Fruit fly (Drosophila melanogaster) whole organism, embryonic: Measurements from ENCODE around the gene Vti1a.

ENCODE experiments used
- Adf1 ChIP-seq: fragments of 200-800 bp; sonication (Bioruptor generic); IDR thresholded peaks from 2 replicates; pipeline ENCODE4 v1.3.6; 2022; ENCODE audit warnings: missing biosample characterization, missing genetic modification characterization
- B-H2 ChIP-seq: fragments of 200-800 bp; sonication (Bioruptor generic); optimal IDR thresholded peaks from 2 replicates; lab custom pipeline; 2018; ENCODE audit warnings: missing biosample characterization, mild to moderate bottlenecking, missing genetic modification characterization
- CG1024 ChIP-seq: fragments of 200-800 bp; sonication (Bioruptor generic); IDR thresholded peaks from 2 replicates; pipeline ENCODE4 v1.3.6; 2022; ENCODE audit warnings: missing biosample characterization, missing genetic modification characterization
- CG10431 ChIP-seq: fragments of 200-800 bp; sonication (Bioruptor generic); optimal IDR thresholded peaks from 3 replicates; lab custom pipeline; 2018; ENCODE audit warnings: missing biosample characterization, mild to moderate bottlenecking, missing genetic modification characterization
- CG10565 ChIP-seq: fragments of 200-800 bp; sonication (Bioruptor generic); optimal IDR thresholded peaks from 3 replicates; lab custom pipeline; 2016; ENCODE audit warnings: missing biosample characterization, mild to moderate bottlenecking, missing genetic modification characterization
- CG10959 ChIP-seq: fragments of 200-800 bp; sonication (Bioruptor generic); IDR thresholded peaks from 2 replicates; pipeline ENCODE4 v1.3.6; 2022; ENCODE audit warnings: missing biosample characterization, missing genetic modification characterization
- CG11456 ChIP-seq: fragments of 200-800 bp; sonication (Bioruptor generic); IDR thresholded peaks from 3 replicates; pipeline ENCODE4 v1.3.6; 2022; ENCODE audit warnings: missing biosample characterization, missing genetic modification characterization
- CG11560 ChIP-seq: fragments of 200-800 bp; sonication (Bioruptor generic); IDR thresholded peaks from 3 replicates; pipeline ENCODE4 v1.3.6; 2022; ENCODE audit warnings: missing biosample characterization, missing genetic modification characterization
- CG12071 ChIP-seq: fragments of 200-800 bp; sonication (Bioruptor generic); optimal IDR thresholded peaks from 3 replicates; lab custom pipeline; 2018; ENCODE audit warnings: missing biosample characterization, mild to moderate bottlenecking, missing genetic modification characterization
- CG16813 ChIP-seq: fragments of 200-800 bp; sonication (Bioruptor generic); IDR thresholded peaks from 3 replicates; pipeline ENCODE4 v1.3.6; 2022; ENCODE audit warnings: missing biosample characterization, missing genetic modification characterization; ENCODE audit not compliant: partially characterized antibody
- CG16863 ChIP-seq: fragments of 200-800 bp; sonication (Bioruptor generic); optimal IDR thresholded peaks from 3 replicates; lab custom pipeline; 2016; ENCODE audit warnings: missing biosample characterization, missing genetic modification characterization
- CG17328 ChIP-seq: fragments of 200-800 bp; sonication (Bioruptor generic); IDR thresholded peaks from 2 replicates; pipeline ENCODE4 v1.3.6; 2022; ENCODE audit warnings: missing biosample characterization, missing genetic modification characterization
- CG17829 ChIP-seq: fragments of 200-800 bp; optimal IDR thresholded peaks from 2 replicates; lab custom pipeline; 2019; ENCODE audit warnings: missing biosample characterization, mild to moderate bottlenecking, missing genetic modification characterization, moderate library complexity
- CG18764 ChIP-seq: fragments of 200-800 bp; sonication (Bioruptor generic); optimal IDR thresholded peaks from 3 replicates; lab custom pipeline; 2016; ENCODE audit warnings: missing biosample characterization, missing genetic modification characterization
- CG2202 ChIP-seq: fragments of 200-800 bp; sonication (Bioruptor generic); optimal IDR thresholded peaks from 2 replicates; lab custom pipeline; 2018; ENCODE audit warnings: missing biosample characterization, mild to moderate bottlenecking, missing genetic modification characterization
- CG2678 ChIP-seq: fragments of 200-800 bp; sonication (Bioruptor generic); optimal IDR thresholded peaks from 3 replicates; lab custom pipeline; 2019; ENCODE audit warnings: missing biosample characterization, mild to moderate bottlenecking, missing genetic modification characterization, moderate library complexity
- CG2889 ChIP-seq: fragments of 200-800 bp; sonication (Bioruptor generic); IDR thresholded peaks from 3 replicates; pipeline ENCODE4 v1.3.6; 2022; ENCODE audit warnings: missing biosample characterization, missing genetic modification characterization
- CG32532 ChIP-seq: fragments of 200-800 bp; sonication (Bioruptor generic); IDR thresholded peaks from 2 replicates; pipeline ENCODE4 v1.3.6; 2022; ENCODE audit warnings: missing biosample characterization, missing genetic modification characterization
- CG32772 ChIP-seq: fragments of 200-800 bp; sonication (Bioruptor generic); IDR thresholded peaks from 2 replicates; pipeline ENCODE4 v1.3.6; 2022; ENCODE audit warnings: missing biosample characterization, missing genetic modification characterization
- CG4707 ChIP-seq: fragments of 200-800 bp; sonication (Bioruptor generic); optimal IDR thresholded peaks from 2 replicates; lab custom pipeline; 2018; ENCODE audit warnings: missing biosample characterization, mild to moderate bottlenecking, missing genetic modification characterization, moderate library complexity
- CG7357 ChIP-seq: fragments of 200-800 bp; sonication (Bioruptor generic); IDR thresholded peaks from 3 replicates; pipeline ENCODE4 v1.3.6; 2022; ENCODE audit warnings: missing biosample characterization, missing genetic modification characterization
- CG7963 ChIP-seq: fragments of 200-800 bp; sonication (Bioruptor generic); IDR thresholded peaks from 3 replicates; pipeline ENCODE4 v1.3.6; 2022; ENCODE audit warnings: missing biosample characterization, missing genetic modification characterization; ENCODE audit not compliant: partially characterized antibody
- CG7987 ChIP-seq: fragments of 200-800 bp; sonication (Bioruptor generic); optimal IDR thresholded peaks from 2 replicates; lab custom pipeline; 2018; ENCODE audit warnings: missing biosample characterization, mild to moderate bottlenecking, missing genetic modification characterization, moderate library complexity
- CG8281 ChIP-seq: fragments of 200-800 bp; sonication (Bioruptor generic); optimal IDR thresholded peaks from 2 replicates; lab custom pipeline; 2018; ENCODE audit warnings: missing biosample characterization, mild to moderate bottlenecking, missing genetic modification characterization, moderate library complexity
- CrebB ChIP-seq: fragments of 200-800 bp; sonication (Bioruptor generic); optimal IDR thresholded peaks from 3 replicates; lab custom pipeline; 2018; ENCODE audit warnings: missing biosample characterization, mild to moderate bottlenecking, missing genetic modification characterization
- Dad ChIP-seq: fragments of 200-800 bp; sonication (Bioruptor generic); optimal IDR thresholded peaks from 3 replicates; lab custom pipeline; 2016; ENCODE audit warnings: missing biosample characterization, missing genetic modification characterization
- Doc2 ChIP-seq: fragments of 200-800 bp; sonication (Bioruptor generic); IDR thresholded peaks from 2 replicates; pipeline ENCODE4 v1.3.6; 2022; ENCODE audit warnings: missing biosample characterization, missing genetic modification characterization
- Elba2 ChIP-seq: fragments of 200-800 bp; sonication (Bioruptor generic); optimal IDR thresholded peaks from 3 replicates; lab custom pipeline; 2016; ENCODE audit warnings: missing biosample characterization, missing genetic modification characterization
- GATAe ChIP-seq: fragments of 200-800 bp; sonication (Bioruptor generic); conservative IDR thresholded peaks from 2 replicates; pipeline ENCODE4 v1.3.6; 2022; ENCODE audit warnings: missing biosample characterization, missing genetic modification characterization
- Max ChIP-seq: fragments of 200-800 bp; sonication (Bioruptor generic); optimal IDR thresholded peaks from 2 replicates; lab custom pipeline; 2016; ENCODE audit warnings: missing biosample characterization, mild to moderate bottlenecking, missing genetic modification characterization
- Opbp ChIP-seq: fragments of 200-800 bp; sonication (Bioruptor generic); IDR thresholded peaks from 3 replicates; pipeline ENCODE4 v1.3.6; 2022; ENCODE audit warnings: missing biosample characterization, missing genetic modification characterization; ENCODE audit not compliant: partially characterized antibody
- Rx ChIP-seq: fragments of 200-800 bp; sonication (Bioruptor generic); IDR thresholded peaks from 2 replicates; pipeline ENCODE4 v1.3.6; 2022; ENCODE audit warnings: missing biosample characterization, missing genetic modification characterization
- ac ChIP-seq: fragments of 200-800 bp; sonication (Bioruptor generic); optimal IDR thresholded peaks from 3 replicates; lab custom pipeline; 2017; ENCODE audit warnings: missing biosample characterization, mild to moderate bottlenecking, missing genetic modification characterization
- ap ChIP-seq: fragments of 200-800 bp; sonication (Bioruptor generic); IDR thresholded peaks from 2 replicates; pipeline ENCODE4 v1.3.6; 2022; ENCODE audit warnings: missing biosample characterization, missing genetic modification characterization
- fd64A ChIP-seq: fragments of 200-800 bp; sonication (Bioruptor generic); optimal IDR thresholded peaks from 3 replicates; lab custom pipeline; 2018; ENCODE audit warnings: missing biosample characterization, mild to moderate bottlenecking, missing genetic modification characterization
- gcm ChIP-seq: fragments of 200-800 bp; sonication (Bioruptor generic); optimal IDR thresholded peaks from 2 replicates; lab custom pipeline; 2019; ENCODE audit warnings: missing biosample characterization, mild to moderate bottlenecking, missing genetic modification characterization, moderate library complexity
- gem ChIP-seq: fragments of 200-800 bp; sonication (Bioruptor generic); optimal IDR thresholded peaks from 2 replicates; lab custom pipeline; 2019; ENCODE audit warnings: missing biosample characterization, mild to moderate bottlenecking, missing genetic modification characterization, moderate library complexity
- gsb-n ChIP-seq: fragments of 200-800 bp; sonication (Bioruptor generic); optimal IDR thresholded peaks from 3 replicates; lab custom pipeline; 2018; ENCODE audit warnings: missing biosample characterization, mild to moderate bottlenecking, missing genetic modification characterization
- ham ChIP-seq: fragments of 200-800 bp; sonication (Bioruptor generic); IDR thresholded peaks from 2 replicates; pipeline ENCODE4 v1.3.6; 2022; ENCODE audit warnings: missing biosample characterization, missing genetic modification characterization
- jumu ChIP-seq: fragments of 200-800 bp; sonication (Bioruptor generic); optimal IDR thresholded peaks from 3 replicates; lab custom pipeline; 2016; ENCODE audit warnings: missing biosample characterization, missing genetic modification characterization
- ken ChIP-seq: fragments of 200-800 bp; sonication (Bioruptor generic); IDR thresholded peaks from 3 replicates; pipeline ENCODE4 v1.3.6; 2022; ENCODE audit warnings: missing biosample characterization, missing genetic modification characterization
- lmd ChIP-seq: fragments of 200-800 bp; sonication (Bioruptor generic); IDR thresholded peaks from 2 replicates; pipeline ENCODE4 v1.3.6; 2022; ENCODE audit warnings: missing biosample characterization, missing genetic modification characterization
- lov ChIP-seq, 2 experiments: fragments of 200-800 bp in 1 of 2; fragments of >200 bp in 1 of 2; sonication (Bioruptor generic) in 1 of 2; IDR thresholded peaks in 1 of 2; optimal IDR thresholded peaks in 1 of 2; 2 replicates in 1 of 2; 3 replicates in 1 of 2; pipeline versions ENCODE4 v1.3.6 to Lab custom; 2017 to 2022; ENCODE audit warnings: missing biosample characterization in 1 of 2, missing genetic modification characterization in 1 of 2
- nmo ChIP-seq: fragments of 200-800 bp; sonication (Bioruptor generic); optimal IDR thresholded peaks from 2 replicates; lab custom pipeline; 2018; ENCODE audit warnings: missing biosample characterization, mild to moderate bottlenecking, missing genetic modification characterization, moderate library complexity
- pzg ChIP-seq: fragments of 200-800 bp; sonication (Bioruptor generic); optimal IDR thresholded peaks from 3 replicates; lab custom pipeline; 2018; ENCODE audit warnings: missing biosample characterization, mild to moderate bottlenecking, missing genetic modification characterization, moderate library complexity
- row ChIP-seq: fragments of 200-800 bp; sonication (Bioruptor generic); IDR thresholded peaks from 3 replicates; pipeline ENCODE4 v1.3.6; 2022; ENCODE audit warnings: missing biosample characterization, missing genetic modification characterization
- sim ChIP-seq: fragments of 200-800 bp; sonication (Bioruptor generic); IDR thresholded peaks from 2 replicates; pipeline ENCODE4 v1.3.6; 2022; ENCODE audit warnings: missing biosample characterization, missing genetic modification characterization
- tna ChIP-seq: fragments of 200-800 bp; sonication (Bioruptor generic); IDR thresholded peaks from 2 replicates; pipeline ENCODE4 v1.3.6; 2022; ENCODE audit warnings: missing biosample characterization, missing genetic modification characterization; ENCODE audit not compliant: partially characterized antibody
- trh ChIP-seq: fragments of 200-800 bp; sonication (Bioruptor generic); optimal IDR thresholded peaks from 2 replicates; lab custom pipeline; 2016; ENCODE audit warnings: missing biosample characterization, missing genetic modification characterization
- wor ChIP-seq: fragments of 200-800 bp; sonication (Bioruptor generic); IDR thresholded peaks from 2 replicates; pipeline ENCODE4 v1.3.6; 2022; ENCODE audit warnings: missing biosample characterization, missing genetic modification characterization

Gene Vti1a

DNA sequence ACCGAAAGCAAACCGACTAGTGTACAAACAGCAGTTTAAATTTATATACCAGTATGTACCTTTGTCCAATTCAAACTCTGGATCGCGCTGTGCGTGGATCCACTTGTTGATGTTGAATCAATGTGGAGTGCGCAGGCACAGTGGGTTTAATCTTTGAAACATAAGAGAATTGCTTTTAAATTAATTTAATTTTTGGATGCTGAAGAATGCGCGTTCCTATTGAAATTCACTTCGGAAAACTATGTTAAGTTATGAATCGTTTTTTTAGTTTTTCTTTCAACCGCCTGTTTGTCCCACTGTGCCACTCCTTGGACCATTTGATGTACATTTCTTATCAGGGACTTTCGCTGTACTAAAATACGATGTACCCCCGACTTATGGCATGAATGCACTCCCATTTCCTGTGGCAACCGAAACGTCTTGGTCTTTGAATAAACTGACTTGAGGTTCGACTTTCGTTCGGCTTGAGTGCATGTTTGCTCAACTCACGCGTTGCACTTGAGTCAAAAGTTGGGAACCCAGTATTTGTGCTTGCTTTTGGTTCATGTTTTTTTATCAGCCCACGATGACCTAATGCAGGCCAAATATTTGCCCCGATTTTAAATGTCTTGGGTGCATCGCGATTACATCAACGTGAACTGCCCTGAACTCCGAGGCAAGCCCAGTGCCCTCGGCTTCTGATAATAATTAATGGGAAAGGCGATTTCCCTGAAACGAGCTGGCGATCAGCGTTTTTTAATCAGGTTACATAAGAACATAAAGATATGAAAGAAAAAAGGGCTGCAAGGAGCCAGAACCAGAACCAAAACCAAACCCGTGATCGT is 32.0 kb upstream of the Vti1a start (continued):
- TF ChIP-seq CG7963 (GFP tag; lab: Robert Waterston, UW) (no peak), CG32772 (peak; percentile 95), Max (peak; percentile 94), nmo (peak; percentile 95), CG10431 (GFP tag; lab: Kevin White, UChicago) (peak; percentile 89), CG17829 (tag; lab: Kevin White, UChicago) (peak; percentile 98), CG2678 (tag; lab: Kevin White, UChicago) (peak; percentile 90), CG7987 (GFP tag; lab: Kevin White, UChicago) (peak; percentile 86), wor (peak; percentile 82), tna (no peak), CrebB (tag; lab: Kevin White, UChicago) (peak; percentile 82), ham (GFP tag; lab: Robert Waterston, UW) (no peak), trh (peak; percentile 89), ken (GFP tag; lab: Robert Waterston, UW) (peak; percentile 95), lov (optimal IDR thresholded peaks at IDR 0.05; lab: Kevin White, UChicago) (no peak), lov (GFP tag; IDR thresholded peaks at IDR 0.05; lab: Robert Waterston, UW) (peak; percentile 98), fd64A (GFP tag; lab: Kevin White, UChicago) (peak; percentile 89), sim (GFP tag; lab: Robert Waterston, UW) (peak; percentile 96), CG16863 (peak; percentile 94), CG18764 (peak; percentile 85), CG1024 (GFP tag; lab: Robert Waterston, UW) (peak; percentile 86), CG2889 (GFP tag; lab: Robert Waterston, UW) (peak; percentile 83; the same call in 2 of the 3 replicates), GATAe (no peak; the same call in 1 of the 2 replicates), CG7357 (peak; percentile 80), gem (peak; percentile 97), pzg (no peak), CG32532 (GFP tag; lab: Robert Waterston, UW) (peak; percentile 82), Adf1 (no peak), ap (peak; percentile 90), lmd (peak; percentile 87), Elba2 (GFP tag; lab: Kevin White, UChicago) (peak; percentile 76), CG16813 (GFP tag; lab: Robert Waterston, UW) (no peak)

DNA sequence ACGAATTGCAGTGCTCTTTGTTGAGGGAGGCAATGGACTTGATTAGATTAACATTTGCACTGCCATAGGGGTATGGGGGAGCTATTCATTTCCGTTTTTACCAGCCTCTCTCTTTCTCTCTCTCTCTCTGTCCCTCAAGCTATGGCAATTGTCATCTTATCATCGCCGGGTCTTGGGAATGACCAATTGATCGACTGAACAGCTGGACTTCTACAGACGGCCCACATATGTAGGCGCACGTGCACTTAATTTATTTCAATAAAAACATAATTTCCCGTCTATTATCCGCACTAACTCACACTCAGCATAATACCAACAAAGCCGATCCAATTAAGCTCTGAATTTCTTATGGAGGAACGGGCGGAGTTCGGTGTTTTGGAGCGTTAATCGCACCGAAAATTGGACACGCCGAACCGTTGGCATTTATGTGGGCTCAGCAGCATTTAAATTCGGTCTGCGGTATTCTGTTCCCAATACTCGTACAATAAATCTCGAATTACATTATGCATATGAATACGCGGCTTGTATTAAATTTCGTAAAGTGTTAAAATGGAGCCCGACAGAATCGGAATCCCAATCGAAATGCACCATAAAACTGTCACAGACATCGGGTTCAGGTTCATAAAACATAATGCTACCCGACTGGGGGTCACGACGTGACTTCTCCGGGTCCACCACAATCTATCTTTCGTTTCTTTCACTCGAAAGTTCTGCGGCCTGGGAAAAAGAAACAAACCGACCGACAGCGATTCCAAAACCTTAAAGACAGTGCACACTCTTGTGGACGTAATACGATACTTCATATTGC is 31.1 kb upstream of the Vti1a start:
- TF ChIP-seq CG17328 (GFP tag; lab: Robert Waterston, UW): no peak
- peak; percentile 91 for TF ChIP-seq gcm (GFP tag; lab: Kevin White, UChicago)
- TF ChIP-seq CG10565: no peak
- peak; percentile 57 for TF ChIP-seq CG8281
- no peak for TF ChIP-seq Doc2 (GFP tag; lab: Robert Waterston, UW)
- no peak for TF ChIP-seq CG2202
- TF ChIP-seq Opbp: no peak
- TF ChIP-seq CG4707 (GFP tag; lab: Kevin White, UChicago): no peak
- TF ChIP-seq CG10959 (GFP tag; lab: Robert Waterston, UW): no peak
- TF ChIP-seq jumu (GFP tag; lab: Kevin White, UChicago): no peak
- TF ChIP-seq CG11456: no peak
- no peak for TF ChIP-seq CG12071 (GFP tag; lab: Kevin White, UChicago)
- no peak for TF ChIP-seq Rx (GFP tag; lab: Robert Waterston, UW)
- TF ChIP-seq Dad (GFP tag; lab: Kevin White, UChicago): no peak
- peak; percentile 50 for TF ChIP-seq gsb-n (tag; lab: Kevin White, UChicago)
- TF ChIP-seq row (GFP tag; lab: Robert Waterston, UW): no peak
- TF ChIP-seq B-H2 (GFP tag; lab: Kevin White, UChicago): no peak
- TF ChIP-seq ac (GFP tag; lab: Kevin White, UChicago): no peak
- no peak for TF ChIP-seq CG11560 (tag; lab: Robert Waterston, UW)
